Worm (Caenorhabditis elegans) whole organism, early embryonic: Measurements from ENCODE around the gene tre-5.
A peak's percentile ranks its signal among the peaks of the same experiment; 100 is the strongest.

Experiments used
- B0310.2 ChIP-seq: sonication (generic microtip); optimal IDR thresholded peaks from 2 replicates; lab custom pipeline; 2016; ENCODE audit warnings: mild to moderate bottlenecking, missing genetic modification characterization, missing compliant biosample characterization
- ama-1 ChIP-seq: fragments of 150-350 bp; optimal IDR thresholded peaks from 2 replicates; lab custom pipeline; 2014
- hmbx-1 ChIP-seq: sonication (generic microtip); optimal IDR thresholded peaks from 2 replicates; lab custom pipeline; 2016; ENCODE audit warnings: mild to moderate bottlenecking, missing genetic modification characterization, missing compliant biosample characterization
- hnd-1 ChIP-seq: sonication (generic microtip); optimal IDR thresholded peaks from 2 replicates; lab custom pipeline; 2016; ENCODE audit warnings: missing genetic modification characterization, missing compliant biosample characterization
- pes-1 ChIP-seq: fragments of 200-800 bp; sonication (Bioruptor generic); IDR thresholded peaks from 2 replicates; pipeline ENCODE4 v1.3.6; 2022; ENCODE audit warnings: missing genetic modification reagents, missing genetic modification characterization, missing compliant biosample characterization
- tbx-11 ChIP-seq: fragments of 200-800 bp; sonication (Bioruptor generic); IDR thresholded peaks from 2 replicates; pipeline ENCODE4 v1.3.6; 2022; ENCODE audit warnings: missing genetic modification characterization, missing compliant biosample characterization

DNA sequence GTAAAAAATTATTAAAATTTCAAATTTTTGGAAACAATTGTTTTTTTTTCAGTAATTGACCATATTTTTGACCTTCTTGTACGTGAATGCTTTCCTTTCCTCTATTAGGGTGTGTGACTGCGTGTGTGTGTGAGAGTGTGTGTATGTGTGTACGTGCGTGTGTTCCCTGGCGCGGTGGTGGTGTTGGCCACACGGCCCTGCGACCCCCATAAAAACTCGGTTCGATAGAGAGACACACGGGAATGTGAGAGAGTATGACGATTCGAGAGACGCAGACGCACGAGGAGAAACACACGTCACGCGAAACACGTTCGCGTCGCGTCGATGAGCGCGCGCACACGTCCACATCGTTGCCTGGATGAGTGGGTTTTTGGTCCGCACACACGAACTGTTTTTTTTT is 36.3 kb downstream of the tre-5 start:
- TF ChIP-seq B0310.2 (tag; lab: Kevin White, UChicago) (no peak), hmbx-1 (tag; lab: Kevin White, UChicago) (no peak), tbx-11 (GFP tag; lab: Robert Waterston, UW) (peak; percentile 20; the same call in 1 of the 2 replicates), ama-1 (lab: Kevin White, UChicago) (no peak), hnd-1 (tag; lab: Kevin White, UChicago) (no peak), pes-1 (no peak)
